Worm (Caenorhabditis elegans) whole organism, L4/young adult: ENCODE measurements around the gene F19B2.7.

Source experiments
- W03F9.2 ChIP-seq: fragments of 150-350 bp; optimal IDR thresholded peaks from 2 replicates; lab custom pipeline; 2014; ENCODE audit warnings: missing biosample characterization, missing genetic modification characterization
- dao-5 ChIP-seq: sonication (generic microtip); optimal IDR thresholded peaks from 2 replicates; lab custom pipeline; 2016; ENCODE audit warnings: missing genotype, missing genetic modification characterization, moderate library complexity, missing compliant biosample characterization
- him-1 ChIP-seq: sonication (generic microtip); optimal IDR thresholded peaks from 2 replicates; lab custom pipeline; 2016; ENCODE audit warnings: missing genotype, missing genetic modification reagents, missing genetic modification characterization, missing compliant biosample characterization

The F19B2.7 gene

ce11 chrV:20182311-20182710 lies 30.8 kb downstream of the F19B2.7 start:
- TF ChIP-seq him-1 (tag; lab: Kevin White, UChicago) (no peak), dao-5 (tag; lab: Kevin White, UChicago) (no peak), W03F9.2 (tag; lab: Kevin White, UChicago) (no peak)

- TF ChIP-seq W03F9.2 (tag; lab: Kevin White, UChicago), result no peak
- TF ChIP-seq dao-5 (tag; lab: Kevin White, UChicago), result no peak
- no peak for TF ChIP-seq him-1 (tag; lab: Kevin White, UChicago)
Measured at ce11 chrV:20186579-20186978, 35.0 kb downstream of the F19B2.7 start, which contains the start of gene srz-16. TSS of gene srz-16 (minus strand) at chrV:20186679.

ce11 chrV:20188790-20189189 lies 37.3 kb downstream of the F19B2.7 start, which contains the start of gene fbxa-116:
TSS of gene fbxa-116 (minus strand) at chrV:20188890.
- TF ChIP-seq dao-5 (tag; lab: Kevin White, UChicago) (no peak), him-1 (tag; lab: Kevin White, UChicago) (no peak), W03F9.2 (tag; lab: Kevin White, UChicago) (no peak)

ce11 chrV:20192102-20192880 lies 40.8 kb downstream of the F19B2.7 start, which contains the start of the genes fbxa-115 and Y113G7B.27:
TSS of gene fbxa-115 (minus strand) at chrV:20192152.
TSS of gene Y113G7B.27 (plus strand) at chrV:20192830.
- TF ChIP-seq W03F9.2 (tag; lab: Kevin White, UChicago) (no peak), him-1 (tag; lab: Kevin White, UChicago) (no peak), dao-5 (tag; lab: Kevin White, UChicago) (no peak)

ce11 chrV:20195451-20196036 lies 44.0 kb downstream of the F19B2.7 start, which contains the start of the genes srh-217 and Y113G7B.28:
TSS of gene srh-217 (minus strand) at chrV:20195551.
TSS of gene Y113G7B.28 (plus strand) at chrV:20195986.
- TF ChIP-seq W03F9.2 (tag; lab: Kevin White, UChicago), result no peak
- no peak for TF ChIP-seq him-1 (tag; lab: Kevin White, UChicago)
- no peak for TF ChIP-seq dao-5 (tag; lab: Kevin White, UChicago)

ce11 chrV:20196671-20197070 lies 45.1 kb downstream of the F19B2.7 start, which contains the start of gene ftr-1:
TSS of gene ftr-1 (plus strand) at chrV:20196971.
- TF ChIP-seq W03F9.2 (tag; lab: Kevin White, UChicago) (no peak), dao-5 (tag; lab: Kevin White, UChicago) (no peak), him-1 (tag; lab: Kevin White, UChicago) (no peak)

- TF ChIP-seq dao-5 (tag; lab: Kevin White, UChicago) (no peak), W03F9.2 (tag; lab: Kevin White, UChicago) (no peak), him-1 (tag; lab: Kevin White, UChicago) (no peak)
Measured at ce11 chrV:20198954-20199353, 47.4 kb downstream of the F19B2.7 start, which contains the start of gene fog-2. TSS of gene fog-2 (plus strand) at chrV:20199254.

ce11 chrV:20199658-20200057 lies 48.1 kb downstream of the F19B2.7 start:
- TF ChIP-seq W03F9.2 (tag; lab: Kevin White, UChicago), result no peak
- no peak for TF ChIP-seq him-1 (tag; lab: Kevin White, UChicago)
- TF ChIP-seq dao-5 (tag; lab: Kevin White, UChicago), result no peak

ce11 chrV:20201316-20201715 lies 49.8 kb downstream of the F19B2.7 start, which contains the start of gene fbxa-114:
TSS of gene fbxa-114 (plus strand) at chrV:20201616.
- no peak for TF ChIP-seq him-1 (tag; lab: Kevin White, UChicago)
- no peak for TF ChIP-seq W03F9.2 (tag; lab: Kevin White, UChicago)
- TF ChIP-seq dao-5 (tag; lab: Kevin White, UChicago), result no peak

- TF ChIP-seq W03F9.2 (tag; lab: Kevin White, UChicago) (no peak), him-1 (tag; lab: Kevin White, UChicago) (no peak), dao-5 (tag; lab: Kevin White, UChicago) (no peak)
Measured at ce11 chrV:20203085-20203484, 51.6 kb downstream of the F19B2.7 start, which contains the start of gene fbxa-113. TSS of gene fbxa-113 (plus strand) at chrV:20203385.
